Worm (Caenorhabditis elegans): ENCODE measurements around the gene ttr-17.

Gene ttr-17

DNA sequence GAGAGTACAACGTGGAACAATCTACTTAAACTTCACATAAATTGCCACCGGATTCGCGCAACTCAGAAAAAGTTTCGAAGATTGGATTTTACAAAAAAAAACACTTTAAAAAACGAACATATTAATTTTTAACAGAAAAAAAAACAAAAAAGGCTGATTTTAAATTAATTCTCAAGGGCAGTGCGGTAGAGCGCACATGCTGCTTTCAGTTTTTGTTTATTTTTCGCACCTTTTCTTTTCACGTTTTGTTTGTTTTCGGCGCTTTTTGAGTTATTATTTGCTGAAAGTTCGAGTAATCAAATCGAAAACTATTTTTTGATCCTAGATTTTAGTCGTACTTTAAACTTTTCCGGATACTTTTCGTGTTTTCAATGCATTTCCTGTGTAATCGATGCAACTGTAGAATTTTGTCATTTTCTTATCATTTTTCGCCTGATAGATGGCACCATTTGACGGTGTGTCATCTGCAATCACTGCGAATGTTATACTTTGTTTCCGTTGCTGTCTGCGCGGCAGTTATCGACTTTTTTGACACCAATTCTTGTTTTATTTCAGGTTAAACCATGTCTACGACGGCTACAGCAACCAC is 46.8 kb downstream of the ttr-17 start, which contains the start of gene F13H10.8:
F13H10.8 (plus strand) TSS at position 556 of the 589 bp plus-strand sequence.
- peak; percentile 14 for TF ChIP-seq ceh-14 (tag; optimal IDR thresholded peaks at IDR 0.05)
- TF ChIP-seq elt-2 (tag; optimal IDR thresholded peaks at IDR 0.05), result peak; percentile 73
- no peak for TF ChIP-seq T23F11.4 (GFP tag; optimal IDR thresholded peaks at IDR 0.05)
- TF ChIP-seq unc-42 (tag; optimal IDR thresholded peaks at IDR 0.05), result peak; percentile 82
- no peak for TF ChIP-seq npax-4 (tag; optimal IDR thresholded peaks at IDR 0.05)
- peak; percentile 25 for TF ChIP-seq tbx-7 (tag; optimal IDR thresholded peaks at IDR 0.05)
- TF ChIP-seq ttx-3 (tag; optimal IDR thresholded peaks at IDR 0.05), result no peak
- TF ChIP-seq tbx-2 (tag; optimal IDR thresholded peaks at IDR 0.05), result peak; percentile 37
- no peak for TF ChIP-seq sox-2 (GFP tag; IDR thresholded peaks at IDR 0.05)

Measured in whole organism, late embryonic.